Fruit fly (Drosophila melanogaster) Kc167 (cell line): Measurements from ENCODE around the gene Tsp39D.

Experiments
- h ChIP-seq: fragments of >200 bp; optimal IDR thresholded peaks from 3 replicates; lab custom pipeline; 2018; ENCODE audit warnings: missing external identifiers
- insv ChIP-seq: fragments of >200 bp; optimal IDR thresholded peaks from 3 replicates; lab custom pipeline; 2018; ENCODE audit warnings: missing external identifiers
- ttk ChIP-seq: sonication (Bioruptor generic); optimal IDR thresholded peaks from 2 replicates; lab custom pipeline; 2017; ENCODE audit warnings: missing external identifiers

DNA sequence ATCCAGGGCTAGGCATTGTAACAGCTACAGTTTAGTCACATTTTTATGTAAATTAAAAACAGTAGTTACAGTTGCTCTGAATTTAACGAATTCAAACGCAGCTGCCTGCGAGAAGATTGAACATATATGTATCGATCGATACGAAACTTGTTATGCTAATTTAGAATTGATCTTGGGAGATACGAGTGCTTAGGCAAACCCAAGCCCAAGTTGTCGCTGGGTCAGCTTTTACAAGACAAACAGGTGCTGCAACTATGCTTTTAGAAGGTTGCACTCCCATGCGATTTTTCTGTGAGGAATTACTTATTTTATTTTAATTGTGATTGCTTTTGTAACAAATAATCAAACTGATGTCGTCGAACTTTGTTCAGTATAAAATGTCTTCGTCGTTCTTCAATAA, 27.7 kb upstream of the Tsp39D start:
- TF ChIP-seq ttk (lab: Kevin White, UChicago) (no peak), insv (no peak), h (no peak)
